Worm (Caenorhabditis elegans) whole organism, early embryonic: ENCODE measurements around the gene tat-6.

Experiments
- tbx-11 ChIP-seq: fragments of 200-800 bp; sonication (Bioruptor generic); IDR thresholded peaks from 2 replicates; pipeline ENCODE4 v1.3.6; 2022; ENCODE audit warnings: missing genetic modification characterization, missing compliant biosample characterization
- tbx-37 ChIP-seq: fragments of 200-800 bp; sonication (Bioruptor generic); conservative IDR thresholded peaks from 2 replicates; pipeline ENCODE4 v1.3.6; 2022; ENCODE audit warnings: missing genetic modification reagents, missing genetic modification characterization, missing compliant biosample characterization
- tra-4 ChIP-seq: sonication (generic microtip); optimal IDR thresholded peaks from 2 replicates; lab custom pipeline; 2017; ENCODE audit warnings: missing genetic modification characterization, missing compliant biosample characterization

DNA sequence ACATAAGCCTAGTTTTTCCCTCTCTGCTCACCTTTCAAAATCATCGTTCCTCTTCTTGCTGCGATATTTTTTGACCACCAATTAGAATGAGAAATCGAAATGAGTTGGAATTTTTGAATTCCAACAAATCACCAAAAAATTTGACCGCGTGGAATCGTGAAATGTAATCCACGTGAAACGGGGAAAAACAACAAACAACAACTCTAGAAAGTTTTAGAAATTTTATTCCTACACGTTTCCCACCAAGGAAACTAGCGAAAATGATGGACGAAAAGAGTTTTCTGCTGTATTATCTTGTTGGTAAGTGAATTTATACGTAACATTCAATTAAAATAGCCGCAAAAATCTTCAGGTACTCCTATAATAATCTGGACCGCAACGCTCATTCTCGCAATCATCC is 9.6 kb downstream of the tat-6 start, which contains the start of the genes irld-3 and F02C9.1:
- TF ChIP-seq tra-4, result no peak
- no peak for TF ChIP-seq tbx-37 (GFP tag; lab: Robert Waterston, UW)
- no peak for TF ChIP-seq tbx-11 (GFP tag; lab: Robert Waterston, UW)
